Worm (Caenorhabditis elegans): ENCODE results near the gene nhr-235.

ce11 chrII:12678867-12679134 lies 38.3 kb downstream of the nhr-235 start, which contains the start of gene Y38E10A.24:
- TF ChIP-seq ama-1 (optimal IDR thresholded peaks at IDR 0.05): no peak
- TF ChIP-seq sea-1 (GFP tag; conservative IDR thresholded peaks at IDR 0.05): no peak
- TF ChIP-seq hmg-4 (GFP tag; optimal IDR thresholded peaks at IDR 0.05): no peak
- TF ChIP-seq F13C5.2 (tag; optimal IDR thresholded peaks at IDR 0.05): no peak
- TF ChIP-seq B0310.2 (tag; optimal IDR thresholded peaks at IDR 0.05): no peak
- TF ChIP-seq pes-1 (GFP tag; IDR thresholded peaks at IDR 0.05): no peak
- no peak for TF ChIP-seq flt-1 (GFP tag; IDR thresholded peaks at IDR 0.05)
- no peak for TF ChIP-seq tbx-37 (GFP tag; conservative IDR thresholded peaks at IDR 0.05)
- no peak for TF ChIP-seq ceh-13 (GFP tag; optimal IDR thresholded peaks at IDR 0.05)
- TF ChIP-seq ets-7 (tag; optimal IDR thresholded peaks at IDR 0.05): no peak
- no peak for TF ChIP-seq tbx-11 (GFP tag; IDR thresholded peaks at IDR 0.05)
- no peak for TF ChIP-seq aly-1 (tag; optimal IDR thresholded peaks at IDR 0.05)
- no peak for TF ChIP-seq ceh-36 (tag; optimal IDR thresholded peaks at IDR 0.05)

Measured in whole organism, early embryonic.